Worm (Caenorhabditis elegans) whole organism, midembryonic: ENCODE results near the gene lag-2.

ENCODE experiments used
- T22C8.4 ChIP-seq: fragments of 200-800 bp; sonication (Bioruptor generic); IDR thresholded peaks from 2 replicates; pipeline ENCODE4 v1.3.6; 2022; ENCODE audit warnings: missing genetic modification characterization, missing compliant biosample characterization
- flt-1 ChIP-seq: fragments of 200-800 bp; sonication (Bioruptor generic); IDR thresholded peaks from 2 replicates; pipeline ENCODE4 v1.3.6; 2022; ENCODE audit warnings: missing genetic modification characterization, missing compliant biosample characterization
- tab-1 ChIP-seq: fragments of 200-800 bp; sonication (Bioruptor generic); IDR thresholded peaks from 2 replicates; pipeline ENCODE4 v1.3.6; 2022; ENCODE audit warnings: missing genetic modification characterization, missing compliant biosample characterization

ce11 chrV:3236610-3237009 lies 48.5 kb downstream of the lag-2 start, which contains the start of the genes K08D9.9 and str-16:
- no peak for TF ChIP-seq flt-1 (GFP tag; lab: Robert Waterston, UW)
- TF ChIP-seq T22C8.4 (GFP tag; lab: Robert Waterston, UW), result no peak
- TF ChIP-seq tab-1, result no peak
